Worm (Caenorhabditis elegans) whole organism, L3 larva: ENCODE results near the gene ins-5.
"Not testable (repeated sequence)": the region's sequence is repeated elsewhere in the genome, so short reads cannot be mapped to it uniquely, and the experiment has no call there.

Experiments used
- ZK546.5 ChIP-seq: sonication (generic microtip); optimal IDR thresholded peaks from 2 replicates; lab custom pipeline; 2017; ENCODE audit warnings: missing biosample characterization, missing genetic modification characterization
- ama-1 ChIP-seq: fragments of 150-350 bp; optimal IDR thresholded peaks from 2 replicates; lab custom pipeline; 2018
- ceh-16 ChIP-seq: sonication (generic microtip); optimal IDR thresholded peaks from 2 replicates; lab custom pipeline; 2017; ENCODE audit warnings: missing biosample characterization, missing genetic modification characterization
- ceh-82 ChIP-seq: fragments of 150-350 bp; optimal IDR thresholded peaks from 2 replicates; lab custom pipeline; 2014; ENCODE audit warnings: missing biosample characterization, missing genetic modification characterization
- ceh-9 ChIP-seq: sonication (generic microtip); optimal IDR thresholded peaks from 2 replicates; lab custom pipeline; 2018; ENCODE audit warnings: missing biosample characterization, missing genetic modification characterization
- daf-12 ChIP-seq: fragments of 150-350 bp; optimal IDR thresholded peaks from 2 replicates; lab custom pipeline; 2014; ENCODE audit warnings: missing biosample characterization, missing genetic modification reagents, missing genetic modification characterization
- egl-27 ChIP-seq: sonication (generic microtip); optimal IDR thresholded peaks from 4 replicates; lab custom pipeline; 2017; ENCODE audit warnings: missing biosample characterization, missing genetic modification reagents, missing genetic modification characterization
- egl-5 ChIP-seq: fragments of 150-350 bp; optimal IDR thresholded peaks from 2 replicates; lab custom pipeline; 2017; ENCODE audit warnings: missing biosample characterization, missing genetic modification reagents, missing genetic modification characterization, inconsistent platforms
- elt-1 ChIP-seq: fragments of 150-350 bp; optimal IDR thresholded peaks from 2 replicates; lab custom pipeline; 2014; ENCODE audit warnings: missing biosample characterization, missing genetic modification characterization
- elt-2 ChIP-seq: sonication (generic microtip); optimal IDR thresholded peaks from 2 replicates; lab custom pipeline; 2016; ENCODE audit warnings: missing genetic modification reagents, mild to moderate bottlenecking, missing genetic modification characterization, missing compliant biosample characterization
- eor-1 ChIP-seq, 2 experiments: fragments of 150-350 bp; optimal IDR thresholded peaks; 2 replicates each; lab custom pipeline; 2014 to 2018; ENCODE audit warnings: missing biosample characterization in 2 of 2, missing genetic modification characterization in 2 of 2
- fkh-2 ChIP-seq: fragments of 150-350 bp; optimal IDR thresholded peaks from 2 replicates; lab custom pipeline; 2014; ENCODE audit warnings: missing biosample characterization, missing genetic modification reagents, missing genetic modification characterization
- hmg-11 ChIP-seq: sonication (generic microtip); optimal IDR thresholded peaks from 2 replicates; lab custom pipeline; 2016; ENCODE audit warnings: missing genetic modification characterization, missing compliant biosample characterization
- jun-1 ChIP-seq: fragments of 150-350 bp; optimal IDR thresholded peaks from 2 replicates; lab custom pipeline; 2014; ENCODE audit warnings: missing biosample characterization, missing genetic modification reagents, missing genetic modification characterization
- lin-15B ChIP-seq: fragments of 150-350 bp; optimal IDR thresholded peaks from 2 replicates; lab custom pipeline; 2014; ENCODE audit warnings: missing biosample characterization, missing genetic modification characterization
- lsy-12 ChIP-seq: sonication (generic microtip); optimal IDR thresholded peaks from 2 replicates; lab custom pipeline; 2016; ENCODE audit warnings: mild to moderate bottlenecking, missing genetic modification characterization, missing compliant biosample characterization
- mdl-1 ChIP-seq: fragments of 150-350 bp; optimal IDR thresholded peaks from 2 replicates; lab custom pipeline; 2014; ENCODE audit warnings: missing biosample characterization, missing genetic modification characterization
- mml-1 ChIP-seq: fragments of 150-350 bp; sonication (generic microtip); optimal IDR thresholded peaks from 3 replicates; lab custom pipeline; 2014; ENCODE audit warnings: missing biosample characterization, missing genetic modification characterization
- nfya-1 ChIP-seq: sonication (generic microtip); optimal IDR thresholded peaks from 2 replicates; lab custom pipeline; 2017; ENCODE audit warnings: missing genetic modification characterization, mild to moderate bottlenecking, missing compliant biosample characterization, antibody characterized with exemption, moderate library complexity; ENCODE audit not compliant: insufficient read depth
- nhr-11 ChIP-seq: fragments of 150-350 bp; optimal IDR thresholded peaks from 2 replicates; lab custom pipeline; 2014; ENCODE audit warnings: missing biosample characterization, missing genetic modification characterization
- nhr-12 ChIP-seq: fragments of 150-350 bp; optimal IDR thresholded peaks from 2 replicates; lab custom pipeline; 2014; ENCODE audit warnings: missing biosample characterization, missing genetic modification characterization
- nhr-23 ChIP-seq: fragments of 150-350 bp; optimal IDR thresholded peaks from 2 replicates; lab custom pipeline; 2014; ENCODE audit warnings: missing biosample characterization, missing genetic modification reagents, missing genetic modification characterization
- nhr-25 ChIP-seq: sonication (generic microtip); optimal IDR thresholded peaks from 2 replicates; lab custom pipeline; 2017; ENCODE audit warnings: missing biosample characterization, missing genetic modification characterization
- nhr-28 ChIP-seq: fragments of 150-350 bp; optimal IDR thresholded peaks from 2 replicates; lab custom pipeline; 2014; ENCODE audit warnings: missing biosample characterization, missing genetic modification characterization
- nhr-43 ChIP-seq: sonication (generic microtip); optimal IDR thresholded peaks from 2 replicates; lab custom pipeline; 2016; ENCODE audit warnings: mild to moderate bottlenecking, missing genetic modification characterization, missing compliant biosample characterization; ENCODE audit not compliant: poor library complexity, severe bottlenecking
- nhr-76 ChIP-seq: fragments of 150-350 bp; sonication (generic microtip); optimal IDR thresholded peaks from 5 replicates; lab custom pipeline; 2014; ENCODE audit warnings: missing biosample characterization, missing genetic modification characterization
- pqm-1 ChIP-seq: fragments of 150-350 bp; optimal IDR thresholded peaks from 2 replicates; lab custom pipeline; 2017; ENCODE audit warnings: missing biosample characterization, missing genetic modification characterization, inconsistent platforms
- skn-1 ChIP-seq: fragments of 150-350 bp; optimal IDR thresholded peaks from 2 replicates; lab custom pipeline; 2014; ENCODE audit warnings: missing biosample characterization, missing genetic modification characterization
- snpc-4 ChIP-seq: fragments of 150-350 bp; optimal IDR thresholded peaks from 2 replicates; lab custom pipeline; 2014; ENCODE audit warnings: missing biosample characterization, missing genetic modification characterization
- tbx-2 ChIP-seq: sonication (generic microtip); optimal IDR thresholded peaks from 2 replicates; lab custom pipeline; 2016; ENCODE audit warnings: mild to moderate bottlenecking, missing genetic modification characterization, missing compliant biosample characterization
- unc-39 ChIP-seq: sonication (generic microtip); optimal IDR thresholded peaks from 4 replicates; lab custom pipeline; 2017; ENCODE audit warnings: missing biosample characterization, missing genetic modification characterization
- unc-62 ChIP-seq: fragments of 150-350 bp; sonication (generic microtip); optimal IDR thresholded peaks from 4 replicates; lab custom pipeline; 2014; ENCODE audit warnings: missing biosample characterization, missing genetic modification reagents, missing genetic modification characterization
- zag-1 ChIP-seq: fragments of 150-350 bp; optimal IDR thresholded peaks from 2 replicates; lab custom pipeline; 2014; ENCODE audit warnings: missing biosample characterization, missing genetic modification characterization
- ztf-11 ChIP-seq: fragments of 150-350 bp; optimal IDR thresholded peaks from 2 replicates; lab custom pipeline; 2014; ENCODE audit warnings: missing biosample characterization, missing genetic modification characterization

Gene ins-5

DNA sequence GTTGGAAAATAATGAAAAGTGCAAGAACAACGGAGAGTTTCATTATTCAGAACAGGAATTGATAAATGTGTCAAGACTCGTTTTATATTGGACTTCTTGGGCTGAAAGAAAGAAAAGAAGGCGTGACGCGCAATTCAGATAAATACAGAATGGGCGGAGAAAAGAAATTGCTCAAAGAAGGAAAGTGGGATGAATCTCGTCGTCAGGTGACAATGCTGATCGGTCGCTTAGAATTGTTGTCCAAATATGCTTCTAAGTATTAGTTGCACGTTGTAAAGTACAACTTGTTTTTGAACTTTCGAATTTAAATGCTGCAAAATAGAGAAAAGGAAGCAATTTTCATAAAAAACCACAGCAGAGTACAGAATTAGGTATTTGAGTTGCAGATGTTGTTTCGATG lies 6.7 kb upstream of the ins-5 start, which contains the start of gene ins-3:
TSS of gene ins-3 (minus strand) at position 101 of the 400 bp plus-strand sequence.
- TF ChIP-seq ztf-11 (no peak), lsy-12 (tag; lab: Kevin White, UChicago) (no peak), ceh-82 (tag; lab: Kevin White, UChicago) (no peak), elt-2 (no peak), hmg-11 (tag; lab: Kevin White, UChicago) (no peak), egl-5 (tag; lab: Kevin White, UChicago) (no peak)

DNA sequence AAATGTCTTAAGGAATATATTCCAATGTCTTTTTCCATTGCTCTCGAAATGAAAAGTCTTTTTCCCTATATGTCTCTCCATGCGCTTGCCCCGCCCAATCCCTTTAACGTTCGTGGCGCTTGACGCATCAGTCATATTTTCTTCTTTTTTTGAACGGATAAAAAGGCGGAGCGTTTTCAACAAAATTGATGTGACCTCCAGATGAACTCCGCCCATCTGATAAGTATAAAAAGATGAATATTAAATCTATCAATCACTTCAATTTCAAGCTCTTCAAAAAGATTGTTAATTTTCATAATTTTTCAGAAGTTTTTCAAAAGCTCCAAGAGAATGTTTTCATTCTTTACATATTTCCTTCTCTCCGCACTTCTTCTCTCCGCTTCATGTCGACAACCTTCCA lies 1.3 kb upstream of the ins-5 start, which contains the start of gene ins-4:
TSS of gene ins-4 (plus strand) at position 301 of the 400 bp plus-strand sequence.
- no peak for TF ChIP-seq elt-1 (tag; lab: Kevin White, UChicago)
- TF ChIP-seq nhr-23 (tag; lab: Kevin White, UChicago) = no peak
- no peak for TF ChIP-seq pqm-1 (tag; lab: Kevin White, UChicago)
- no peak for TF ChIP-seq nfya-1 (tag; lab: Kevin White, UChicago)

- TF ChIP-seq mdl-1 = no peak
- TF ChIP-seq jun-1 = no peak
- TF ChIP-seq nhr-28 (tag; lab: Kevin White, UChicago) = no peak
- TF ChIP-seq mml-1 (tag; lab: Kevin White, UChicago) = no peak
- no peak for TF ChIP-seq ceh-16 (tag; lab: Kevin White, UChicago)
- no peak for TF ChIP-seq elt-2
- TF ChIP-seq unc-39 (tag; lab: Kevin White, UChicago) = no peak
- TF ChIP-seq nhr-12 (tag; lab: Kevin White, UChicago) = no peak
- no peak for TF ChIP-seq egl-27
- no peak for TF ChIP-seq nhr-76 (tag; lab: Kevin White, UChicago)
- TF ChIP-seq unc-62 (GFP tag; lab: Kevin White, UChicago) = no peak
- TF ChIP-seq eor-1 (tag; optimal IDR thresholded peaks at IDR 0.05; lab: Kevin White, UChicago) = no peak
- TF ChIP-seq skn-1 (tag; lab: Kevin White, UChicago) = no peak
- TF ChIP-seq ztf-11 = no peak
- no peak for TF ChIP-seq nhr-43 (tag; lab: Kevin White, UChicago)
- no peak for TF ChIP-seq pqm-1 (tag; lab: Kevin White, UChicago)
- TF ChIP-seq nhr-23 (tag; lab: Kevin White, UChicago) = no peak
- TF ChIP-seq nhr-25 (tag; lab: Kevin White, UChicago) = no peak
Observed at ce11 chrII:6000136-6000535, 2.8 kb downstream of the ins-5 start, which contains the start of gene ins-6. ins-6 (plus strand) TSS chrII:6000436.

DNA sequence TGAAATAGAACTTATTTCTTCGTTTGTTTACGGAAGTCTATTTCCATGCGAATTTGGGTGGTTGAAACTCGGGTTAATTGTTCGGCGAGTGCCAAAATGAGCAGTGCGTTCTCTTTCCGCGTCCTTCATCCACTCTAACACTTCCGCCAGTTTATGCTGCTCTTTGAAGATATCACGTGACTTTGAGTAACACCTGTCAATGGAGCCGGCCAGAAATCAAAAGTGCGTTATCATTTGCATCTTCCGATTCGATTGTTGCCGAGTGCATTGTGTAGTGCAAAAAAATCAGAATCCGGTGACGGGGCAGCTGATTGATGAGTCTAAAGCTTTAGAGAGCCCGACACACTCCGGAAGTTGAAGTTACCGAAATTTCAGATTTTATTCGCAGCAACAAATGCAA lies 3.6 kb downstream of the ins-5 start:
- TF ChIP-seq ama-1 (lab: Kevin White, UChicago) (no peak), zag-1 (tag; lab: Kevin White, UChicago) (no peak), daf-12 (no peak), elt-2 (no peak), tbx-2 (tag; lab: Kevin White, UChicago) (no peak), nhr-23 (tag; lab: Kevin White, UChicago) (no peak), nhr-11 (tag; lab: Kevin White, UChicago) (no peak), lin-15B (tag; lab: Kevin White, UChicago) (no peak), nfya-1 (tag; lab: Kevin White, UChicago) (no peak), ZK546.5 (tag; lab: Kevin White, UChicago) (no peak), ceh-9 (tag; lab: Kevin White, UChicago) (no peak), fkh-2 (tag; lab: Kevin White, UChicago) (no peak), nhr-43 (tag; lab: Kevin White, UChicago) (no peak)

ce11 chrII:6008887-6009286 lies 11.5 kb downstream of the ins-5 start, which contains the start of gene ZK84.4:
ZK84.4 (minus strand) TSS chrII:6008987.
- TF ChIP-seq snpc-4, lin-15B, nhr-11 (tag; lab: Kevin White, UChicago): not testable (repeated sequence)
- TF ChIP-seq, all 47 proteins: peak for 0; not testable (repeated sequence) for 47
